Worm (Caenorhabditis elegans): ENCODE measurements around the gene sod-1.

Gene sod-1

DNA sequence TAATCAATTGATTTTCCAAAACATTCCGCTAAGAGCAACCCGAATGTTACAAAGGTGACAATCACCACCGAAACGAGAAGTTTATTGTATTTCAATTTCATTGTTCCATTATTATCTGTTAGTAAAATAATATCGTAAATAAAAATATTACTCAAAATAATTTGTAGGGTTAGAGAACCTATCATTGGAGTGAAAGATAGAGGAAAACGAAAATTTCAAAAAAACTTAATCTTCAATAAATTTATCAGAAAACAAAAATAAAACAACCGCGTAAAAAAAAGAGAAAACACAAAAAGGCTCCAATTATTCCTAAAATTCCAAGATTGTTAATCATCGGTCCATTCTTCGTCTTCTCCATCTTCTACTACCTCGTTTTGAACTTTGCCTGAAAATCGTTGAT lies 8.1 kb downstream of the sod-1 start, which contains the start of gene tra-2:
Gene tra-2 (minus strand): TSS at position 101 of the 400 bp plus-strand sequence.
- TF ChIP-seq nhr-21 (tag; optimal IDR thresholded peaks at IDR 0.05) (no peak), F13H6.1 (tag; optimal IDR thresholded peaks at IDR 0.05) (no peak), unc-39 (tag; optimal IDR thresholded peaks at IDR 0.05) (no peak), nhr-237 (tag; optimal IDR thresholded peaks at IDR 0.05) (no peak), lin-39 (tag; optimal IDR thresholded peaks at IDR 0.05) (no peak), nhr-12 (tag; optimal IDR thresholded peaks at IDR 0.05) (no peak), ztf-4 (tag; optimal IDR thresholded peaks at IDR 0.05) (no peak), ama-1 (optimal IDR thresholded peaks at IDR 0.05) (no peak), aly-2 (tag; optimal IDR thresholded peaks at IDR 0.05) (no peak), nhr-129 (tag; optimal IDR thresholded peaks at IDR 0.05) (no peak), dmd-4 (tag; optimal IDR thresholded peaks at IDR 0.05) (no peak), egl-27 (tag; optimal IDR thresholded peaks at IDR 0.05) (no peak), zag-1 (tag; optimal IDR thresholded peaks at IDR 0.05) (no peak), sma-3 (GFP tag; optimal IDR thresholded peaks at IDR 0.05) (no peak), snpc-4 (tag; optimal IDR thresholded peaks at IDR 0.05) (no peak), crh-2 (tag; optimal IDR thresholded peaks at IDR 0.05) (no peak)

DNA sequence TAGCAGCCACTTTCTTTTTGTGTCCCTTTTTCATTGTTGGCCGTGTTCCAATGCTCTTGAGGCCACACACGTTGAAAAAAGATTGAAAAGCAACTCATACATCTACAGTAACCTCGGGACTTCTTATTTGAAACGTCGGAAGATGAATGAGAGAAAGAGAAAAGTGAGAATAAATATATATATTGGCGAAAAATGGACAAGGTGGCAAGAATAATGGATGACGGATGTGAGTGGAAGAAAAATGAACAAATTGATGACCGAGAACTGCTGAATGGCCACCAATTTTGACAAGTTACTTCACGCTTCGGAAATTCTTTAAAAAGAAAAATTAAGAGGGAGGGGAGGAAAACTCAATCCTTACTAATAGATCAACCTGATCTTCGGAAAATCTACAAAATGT lies 15.6 kb downstream of the sod-1 start:
- TF ChIP-seq lin-11 (tag; optimal IDR thresholded peaks at IDR 0.05) (no peak), crh-2 (tag; optimal IDR thresholded peaks at IDR 0.05) (no peak), egl-27 (tag; optimal IDR thresholded peaks at IDR 0.05) (no peak), sma-3 (GFP tag; optimal IDR thresholded peaks at IDR 0.05) (no peak), peb-1 (tag; optimal IDR thresholded peaks at IDR 0.05) (no peak), unc-62 (GFP tag; optimal IDR thresholded peaks at IDR 0.05) (no peak), nhr-77 (tag; optimal IDR thresholded peaks at IDR 0.05) (no peak), nhr-6 (tag; optimal IDR thresholded peaks at IDR 0.05) (no peak), gmeb-1 (tag; optimal IDR thresholded peaks at IDR 0.05) (no peak), Y55F3AM.14 (GFP tag; optimal IDR thresholded peaks at IDR 0.05) (no peak), nhr-21 (tag; optimal IDR thresholded peaks at IDR 0.05) (no peak), unc-55 (GFP tag; optimal IDR thresholded peaks at IDR 0.05) (no peak), aly-2 (tag; optimal IDR thresholded peaks at IDR 0.05) (no peak), lin-39 (tag; optimal IDR thresholded peaks at IDR 0.05) (no peak), elt-1 (tag; optimal IDR thresholded peaks at IDR 0.05) (no peak), C34F6.9 (tag; optimal IDR thresholded peaks at IDR 0.05) (no peak), ceh-16 (tag; optimal IDR thresholded peaks at IDR 0.05) (no peak), nhr-11 (tag; optimal IDR thresholded peaks at IDR 0.05) (no peak), ZK546.5 (tag; optimal IDR thresholded peaks at IDR 0.05) (no peak), elt-3 (tag; optimal IDR thresholded peaks at IDR 0.05) (no peak)

DNA sequence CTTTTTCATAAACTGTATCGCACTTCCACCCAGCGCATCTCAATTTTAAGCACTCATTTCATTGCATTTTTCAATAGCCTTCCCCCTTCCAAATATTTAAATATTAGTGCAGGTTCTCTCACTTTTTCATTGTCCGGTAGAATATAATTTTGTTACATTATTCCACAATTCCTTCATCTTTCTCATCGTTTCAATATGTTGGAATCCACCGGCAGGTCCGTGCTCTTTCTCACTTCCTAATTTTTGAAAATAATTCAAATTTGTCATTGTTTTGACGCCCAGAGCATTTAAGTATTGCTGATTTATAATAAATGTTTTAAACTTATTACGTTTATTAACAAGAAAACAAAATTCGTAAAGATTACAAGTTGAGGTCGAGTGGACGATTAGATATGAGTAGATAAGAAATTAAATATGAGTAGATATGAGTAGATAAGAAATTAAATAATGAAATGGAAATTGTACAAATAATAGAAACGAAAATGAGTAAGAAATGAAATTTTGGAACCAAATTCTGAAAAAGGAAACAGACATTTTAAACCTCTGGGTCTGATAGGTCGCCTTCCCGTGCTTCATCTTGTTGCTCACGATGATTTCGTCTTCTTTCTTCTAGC lies 18.5 kb downstream of the sod-1 start:
- no peak for TF ChIP-seq lsy-2 (tag; optimal IDR thresholded peaks at IDR 0.05)
- no peak for TF ChIP-seq Y55F3AM.14 (GFP tag; optimal IDR thresholded peaks at IDR 0.05)
- no peak for TF ChIP-seq F13H6.1 (tag; optimal IDR thresholded peaks at IDR 0.05)
- no peak for TF ChIP-seq mab-5 (tag; optimal IDR thresholded peaks at IDR 0.05)
- no peak for TF ChIP-seq zag-1 (tag; optimal IDR thresholded peaks at IDR 0.05)
- no peak for TF ChIP-seq nhr-77 (tag; optimal IDR thresholded peaks at IDR 0.05)
- no peak for TF ChIP-seq elt-1 (tag; optimal IDR thresholded peaks at IDR 0.05)
- no peak for TF ChIP-seq fos-1 (tag; optimal IDR thresholded peaks at IDR 0.05)
- TF ChIP-seq lin-11 (tag; optimal IDR thresholded peaks at IDR 0.05) = no peak
- TF ChIP-seq ztf-11 (tag; optimal IDR thresholded peaks at IDR 0.05) = no peak
- no peak for TF ChIP-seq unc-39 (tag; optimal IDR thresholded peaks at IDR 0.05)
- no peak for TF ChIP-seq nhr-10 (tag; optimal IDR thresholded peaks at IDR 0.05)
- no peak for TF ChIP-seq skn-1 (tag; optimal IDR thresholded peaks at IDR 0.05)
- TF ChIP-seq nhr-21 (tag; optimal IDR thresholded peaks at IDR 0.05) = no peak
- no peak for TF ChIP-seq nhr-11 (tag; optimal IDR thresholded peaks at IDR 0.05)

- TF ChIP-seq elt-1 (tag; optimal IDR thresholded peaks at IDR 0.05) (no peak), unc-55 (GFP tag; optimal IDR thresholded peaks at IDR 0.05) (peak; percentile 99), blmp-1 (tag; optimal IDR thresholded peaks at IDR 0.05; ENCODE audit: insufficient read depth) (peak; percentile 62), mdl-1 (tag; optimal IDR thresholded peaks at IDR 0.05) (peak; percentile 73 to 96), mab-5 (tag; optimal IDR thresholded peaks at IDR 0.05) (peak; percentile 95), ZK546.5 (tag; optimal IDR thresholded peaks at IDR 0.05) (peak; percentile 58), ama-1 (optimal IDR thresholded peaks at IDR 0.05) (peak; percentile 72), unc-62 (GFP tag; optimal IDR thresholded peaks at IDR 0.05) (peak; percentile 87), Y55F3AM.14 (GFP tag; optimal IDR thresholded peaks at IDR 0.05) (peak; percentile 71), peb-1 (tag; optimal IDR thresholded peaks at IDR 0.05) (no peak), R02D3.7 (tag; optimal IDR thresholded peaks at IDR 0.05) (peak; percentile 60), alr-1 (tag; optimal IDR thresholded peaks at IDR 0.05) (peak; percentile 100), gmeb-1 (tag; optimal IDR thresholded peaks at IDR 0.05) (peak; percentile 90), ztf-11 (tag; optimal IDR thresholded peaks at IDR 0.05) (no peak), lin-39 (tag; optimal IDR thresholded peaks at IDR 0.05) (peak; percentile 92), fos-1 (tag; optimal IDR thresholded peaks at IDR 0.05) (peak; percentile 93), nhr-77 (tag; optimal IDR thresholded peaks at IDR 0.05) (peak; percentile 61), egl-27 (tag; optimal IDR thresholded peaks at IDR 0.05) (peak; percentile 95), nhr-129 (tag; optimal IDR thresholded peaks at IDR 0.05) (peak; percentile 99), nhr-12 (tag; optimal IDR thresholded peaks at IDR 0.05) (no peak), sem-4 (tag; optimal IDR thresholded peaks at IDR 0.05) (peak; percentile 95), nhr-10 (tag; optimal IDR thresholded peaks at IDR 0.05) (no peak), C34F6.9 (tag; optimal IDR thresholded peaks at IDR 0.05) (peak; percentile 99), nhr-11 (tag; optimal IDR thresholded peaks at IDR 0.05) (peak; percentile 40), lin-13 (GFP tag; optimal IDR thresholded peaks at IDR 0.05) (peak; percentile 96), lsy-2 (tag; optimal IDR thresholded peaks at IDR 0.05) (peak; percentile 85 to 98), ztf-1 (GFP tag; conservative IDR thresholded peaks at IDR 0.05) (no peak), lin-11 (tag; optimal IDR thresholded peaks at IDR 0.05) (peak; percentile 85), crh-2 (tag; optimal IDR thresholded peaks at IDR 0.05) (peak; percentile 97)
These were observed 22.4 kb downstream of the sod-1 start, which contains the start of the genes malt-1 and ceh-38 for ce11 chrII:6951250-6951806. Gene malt-1 (minus strand): TSS chrII:6951300. Gene ceh-38 (plus strand): TSS chrII:6951526.

Measured in whole organism, L2 larva.